Fruit fly (Drosophila melanogaster) whole organism, embryonic: ENCODE measurements around the gene mRpL17.
A peak's percentile ranks its signal among the peaks of the same experiment; 100 is the strongest.

Experiments
- Abd-B ChIP-seq: fragments of 200-800 bp; sonication (Bioruptor generic); optimal IDR thresholded peaks from 2 replicates; lab custom pipeline; 2018; ENCODE audit warnings: missing biosample characterization, mild to moderate bottlenecking, missing genetic modification characterization, moderate library complexity
- B-H1 ChIP-seq: fragments of 200-800 bp; sonication (Bioruptor generic); IDR thresholded peaks from 3 replicates; pipeline ENCODE4 v1.3.6; 2022; ENCODE audit warnings: missing biosample characterization, missing genetic modification characterization
- CG10267 ChIP-seq: fragments of 200-800 bp; sonication (Bioruptor generic); optimal IDR thresholded peaks from 2 replicates; lab custom pipeline; 2018; ENCODE audit warnings: missing biosample characterization, mild to moderate bottlenecking, missing genetic modification characterization, moderate library complexity
- CG10979 ChIP-seq: fragments of 200-800 bp; sonication (Bioruptor generic); optimal IDR thresholded peaks from 2 replicates; lab custom pipeline; 2018; ENCODE audit warnings: missing biosample characterization, mild to moderate bottlenecking, missing genetic modification characterization, moderate library complexity
- CG11093 ChIP-seq: fragments of 200-800 bp; sonication (Bioruptor generic); IDR thresholded peaks from 3 replicates; pipeline ENCODE4 v1.3.6; 2022; ENCODE audit warnings: missing biosample characterization, missing genetic modification characterization
- CG11247 ChIP-seq: fragments of 200-800 bp; sonication (Bioruptor generic); IDR thresholded peaks from 2 replicates; pipeline ENCODE4 v1.3.6; 2022; ENCODE audit warnings: missing biosample characterization, missing genetic modification characterization
- CG11723 ChIP-seq: fragments of 200-800 bp; sonication (Bioruptor generic); optimal IDR thresholded peaks from 2 replicates; lab custom pipeline; 2017; ENCODE audit warnings: missing biosample characterization, mild to moderate bottlenecking, missing genetic modification characterization
- CG12155 ChIP-seq: fragments of 200-800 bp; sonication (Bioruptor generic); optimal IDR thresholded peaks from 3 replicates; lab custom pipeline; 2016; ENCODE audit warnings: missing biosample characterization, missing genetic modification characterization
- CG1233 ChIP-seq: fragments of 200-800 bp; sonication (Bioruptor generic); optimal IDR thresholded peaks from 4 replicates; lab custom pipeline; 2018; ENCODE audit warnings: missing biosample characterization, mild to moderate bottlenecking, missing genetic modification characterization
- CG14014 ChIP-seq: fragments of 200-800 bp; sonication (Bioruptor generic); IDR thresholded peaks from 2 replicates; pipeline ENCODE4 v1.3.6; 2022; ENCODE audit warnings: missing biosample characterization, missing genetic modification characterization
- CG15269 ChIP-seq: fragments of 200-800 bp; sonication (Bioruptor generic); optimal IDR thresholded peaks from 2 replicates; lab custom pipeline; 2018; ENCODE audit warnings: missing biosample characterization, mild to moderate bottlenecking, missing genetic modification characterization, moderate library complexity
- CG17912 ChIP-seq: fragments of 200-800 bp; sonication (Bioruptor generic); optimal IDR thresholded peaks from 2 replicates; lab custom pipeline; 2018; ENCODE audit warnings: missing biosample characterization, mild to moderate bottlenecking, missing genetic modification characterization
- CG18599 ChIP-seq: fragments of 200-800 bp; sonication (Bioruptor generic); optimal IDR thresholded peaks from 3 replicates; lab custom pipeline; 2017; ENCODE audit warnings: missing biosample characterization, missing genetic modification characterization, mild to moderate bottlenecking, moderate library complexity, missing genetic modification reagents
- CG3995 ChIP-seq: fragments of 200-800 bp; sonication (Bioruptor generic); optimal IDR thresholded peaks from 3 replicates; lab custom pipeline; 2016; ENCODE audit warnings: missing biosample characterization, missing genetic modification characterization
- CG4404 ChIP-seq: fragments of 200-800 bp; sonication (Bioruptor generic); IDR thresholded peaks from 2 replicates; pipeline ENCODE4 v1.3.6; 2022; ENCODE audit warnings: missing biosample characterization, missing genetic modification characterization
- CG4424 ChIP-seq: fragments of 200-800 bp; sonication (Bioruptor generic); optimal IDR thresholded peaks from 3 replicates; lab custom pipeline; 2016; ENCODE audit warnings: missing biosample characterization, missing genetic modification characterization
- CG4854 ChIP-seq: fragments of 200-800 bp; sonication (Bioruptor generic); optimal IDR thresholded peaks from 2 replicates; lab custom pipeline; 2016; ENCODE audit warnings: missing biosample characterization, missing genetic modification characterization, inconsistent platforms
- CG5180 ChIP-seq: fragments of 200-800 bp; sonication (Bioruptor generic); optimal IDR thresholded peaks from 3 replicates; lab custom pipeline; 2017; ENCODE audit warnings: missing biosample characterization, missing genetic modification characterization, mild to moderate bottlenecking, moderate library complexity, missing genetic modification reagents
- CG6791 ChIP-seq: fragments of 200-800 bp; sonication (Bioruptor generic); IDR thresholded peaks from 3 replicates; pipeline ENCODE4 v1.3.6; 2022; ENCODE audit warnings: missing biosample characterization, missing genetic modification characterization; ENCODE audit not compliant: partially characterized antibody
- CG7357 ChIP-seq: fragments of 200-800 bp; sonication (Bioruptor generic); IDR thresholded peaks from 3 replicates; pipeline ENCODE4 v1.3.6; 2022; ENCODE audit warnings: missing biosample characterization, missing genetic modification characterization
- CG7786 ChIP-seq: fragments of 200-800 bp; sonication (Bioruptor generic); optimal IDR thresholded peaks from 2 replicates; lab custom pipeline; 2016; ENCODE audit warnings: missing biosample characterization, missing genetic modification characterization
- CG9727 ChIP-seq: fragments of 200-800 bp; sonication (Bioruptor generic); optimal IDR thresholded peaks from 3 replicates; lab custom pipeline; 2017; ENCODE audit warnings: missing biosample characterization, mild to moderate bottlenecking, missing genetic modification characterization
- Eip74EF ChIP-seq, 2 experiments: fragments of 200-800 bp in 1 of 2; fragments of >200 bp in 1 of 2; sonication (Bioruptor generic) in 1 of 2; optimal IDR thresholded peaks; 2 replicates each; lab custom pipeline; 2017 to 2019; ENCODE audit warnings: missing biosample characterization in 2 of 2, missing genetic modification characterization in 2 of 2, mild to moderate bottlenecking in 1 of 2, moderate library complexity in 1 of 2
- Fer3 ChIP-seq: fragments of 200-800 bp; sonication (Bioruptor generic); optimal IDR thresholded peaks from 2 replicates; lab custom pipeline; 2018; ENCODE audit warnings: missing biosample characterization, mild to moderate bottlenecking, missing genetic modification characterization, moderate library complexity
- HLH3B ChIP-seq: fragments of 200-800 bp; sonication (Bioruptor generic); IDR thresholded peaks from 2 replicates; pipeline ENCODE4 v1.3.6; 2022; ENCODE audit warnings: missing biosample characterization, missing genetic modification characterization
- HLH4C ChIP-seq: fragments of 200-800 bp; sonication (Bioruptor generic); IDR thresholded peaks from 3 replicates; pipeline ENCODE4 v1.3.6; 2022; ENCODE audit warnings: missing biosample characterization, missing genetic modification characterization; ENCODE audit not compliant: partially characterized antibody
- Hmx ChIP-seq: fragments of 200-800 bp; sonication (Bioruptor generic); optimal IDR thresholded peaks from 2 replicates; lab custom pipeline; 2016; ENCODE audit warnings: missing biosample characterization, missing genetic modification characterization
- Med ChIP-seq: fragments of 200-800 bp; sonication (Bioruptor generic); peaks from one replicate; lab custom pipeline; 2016; ENCODE audit warnings: missing biosample characterization, missing genetic modification characterization, mild to moderate bottlenecking, inconsistent platforms, moderate library complexity
- Scr ChIP-seq: fragments of 200-800 bp; sonication (Bioruptor generic); IDR thresholded peaks from 2 replicates; pipeline ENCODE4 v1.3.6; 2022; ENCODE audit warnings: missing biosample characterization, missing genetic modification characterization; ENCODE audit not compliant: partially characterized antibody
- Sin3A ChIP-seq: fragments of >200 bp; optimal IDR thresholded peaks from 2 replicates; lab custom pipeline; 2018
- grau ChIP-seq: fragments of 200-800 bp; optimal IDR thresholded peaks from 3 replicates; lab custom pipeline; 2019; ENCODE audit warnings: missing biosample characterization, mild to moderate bottlenecking, missing genetic modification characterization, moderate library complexity
- gsb-n ChIP-seq: fragments of 200-800 bp; sonication (Bioruptor generic); optimal IDR thresholded peaks from 3 replicates; lab custom pipeline; 2018; ENCODE audit warnings: missing biosample characterization, mild to moderate bottlenecking, missing genetic modification characterization
- hbn ChIP-seq: fragments of 200-800 bp; sonication (Bioruptor generic); IDR thresholded peaks from 2 replicates; pipeline ENCODE4 v1.3.6; 2022; ENCODE audit warnings: missing biosample characterization, missing genetic modification characterization; ENCODE audit not compliant: partially characterized antibody
- her ChIP-seq: fragments of 200-800 bp; sonication (Bioruptor generic); optimal IDR thresholded peaks from 2 replicates; lab custom pipeline; 2016; ENCODE audit warnings: missing biosample characterization, missing genetic modification characterization
- hth ChIP-seq: fragments of >200 bp; optimal IDR thresholded peaks from 2 replicates; lab custom pipeline; 2017; ENCODE audit warnings: inconsistent platforms
- maf-S ChIP-seq: fragments of 200-800 bp; sonication (Bioruptor generic); optimal IDR thresholded peaks from 2 replicates; lab custom pipeline; 2016; ENCODE audit warnings: missing biosample characterization, missing genetic modification characterization
- nerfin-2 ChIP-seq: fragments of 200-800 bp; sonication (Bioruptor generic); IDR thresholded peaks from 2 replicates; pipeline ENCODE4 v1.3.6; 2022; ENCODE audit warnings: missing biosample characterization, missing genetic modification characterization; ENCODE audit not compliant: partially characterized antibody
- ro ChIP-seq: fragments of 200-800 bp; sonication (Bioruptor generic); IDR thresholded peaks from 2 replicates; pipeline ENCODE4 v1.3.6; 2022; ENCODE audit warnings: missing biosample characterization, missing genetic modification characterization
- shn ChIP-seq: fragments of 200-800 bp; sonication (Bioruptor generic); optimal IDR thresholded peaks from 3 replicates; lab custom pipeline; 2016; ENCODE audit warnings: missing biosample characterization, missing genetic modification characterization
- so ChIP-seq: fragments of 200-800 bp; sonication (Bioruptor generic); IDR thresholded peaks from 3 replicates; pipeline ENCODE4 v1.3.6; 2022; ENCODE audit warnings: missing biosample characterization, missing genetic modification characterization
- sob ChIP-seq: fragments of 200-800 bp; sonication (Bioruptor generic); IDR thresholded peaks from 2 replicates; pipeline ENCODE4 v1.3.6; 2022; ENCODE audit warnings: missing biosample characterization, missing genetic modification characterization
- tgo ChIP-seq: fragments of 200-800 bp; sonication (Bioruptor generic); IDR thresholded peaks from 3 replicates; pipeline ENCODE4 v1.3.6; 2022; ENCODE audit warnings: missing biosample characterization, missing genetic modification characterization
- toy ChIP-seq: fragments of 200-800 bp; sonication (Bioruptor generic); IDR thresholded peaks from 2 replicates; pipeline ENCODE4 v1.3.6; 2022; ENCODE audit warnings: missing biosample characterization, missing genetic modification characterization
- vfl ChIP-seq: fragments of 200-800 bp; sonication (Bioruptor generic); optimal IDR thresholded peaks from 2 replicates; lab custom pipeline; 2016; ENCODE audit warnings: missing biosample characterization, missing genetic modification characterization
- wdn ChIP-seq: fragments of 200-800 bp; sonication (Bioruptor generic); IDR thresholded peaks from 2 replicates; pipeline ENCODE4 v1.3.6; 2022; ENCODE audit warnings: missing biosample characterization, missing genetic modification characterization
- wek ChIP-seq: fragments of 200-800 bp; sonication (Bioruptor generic); optimal IDR thresholded peaks from 3 replicates; lab custom pipeline; 2018; ENCODE audit warnings: missing biosample characterization, mild to moderate bottlenecking, missing genetic modification characterization, moderate library complexity
- zen ChIP-seq: fragments of 200-800 bp; sonication (Bioruptor generic); optimal IDR thresholded peaks from 3 replicates; lab custom pipeline; 2018; ENCODE audit warnings: missing biosample characterization, mild to moderate bottlenecking, missing genetic modification characterization, moderate library complexity
- zen2 ChIP-seq: fragments of 200-800 bp; sonication (Bioruptor generic); IDR thresholded peaks from 3 replicates; pipeline ENCODE4 v1.3.6; 2022; ENCODE audit warnings: missing biosample characterization, missing genetic modification characterization; ENCODE audit not compliant: partially characterized antibody

The mRpL17 gene

DNA sequence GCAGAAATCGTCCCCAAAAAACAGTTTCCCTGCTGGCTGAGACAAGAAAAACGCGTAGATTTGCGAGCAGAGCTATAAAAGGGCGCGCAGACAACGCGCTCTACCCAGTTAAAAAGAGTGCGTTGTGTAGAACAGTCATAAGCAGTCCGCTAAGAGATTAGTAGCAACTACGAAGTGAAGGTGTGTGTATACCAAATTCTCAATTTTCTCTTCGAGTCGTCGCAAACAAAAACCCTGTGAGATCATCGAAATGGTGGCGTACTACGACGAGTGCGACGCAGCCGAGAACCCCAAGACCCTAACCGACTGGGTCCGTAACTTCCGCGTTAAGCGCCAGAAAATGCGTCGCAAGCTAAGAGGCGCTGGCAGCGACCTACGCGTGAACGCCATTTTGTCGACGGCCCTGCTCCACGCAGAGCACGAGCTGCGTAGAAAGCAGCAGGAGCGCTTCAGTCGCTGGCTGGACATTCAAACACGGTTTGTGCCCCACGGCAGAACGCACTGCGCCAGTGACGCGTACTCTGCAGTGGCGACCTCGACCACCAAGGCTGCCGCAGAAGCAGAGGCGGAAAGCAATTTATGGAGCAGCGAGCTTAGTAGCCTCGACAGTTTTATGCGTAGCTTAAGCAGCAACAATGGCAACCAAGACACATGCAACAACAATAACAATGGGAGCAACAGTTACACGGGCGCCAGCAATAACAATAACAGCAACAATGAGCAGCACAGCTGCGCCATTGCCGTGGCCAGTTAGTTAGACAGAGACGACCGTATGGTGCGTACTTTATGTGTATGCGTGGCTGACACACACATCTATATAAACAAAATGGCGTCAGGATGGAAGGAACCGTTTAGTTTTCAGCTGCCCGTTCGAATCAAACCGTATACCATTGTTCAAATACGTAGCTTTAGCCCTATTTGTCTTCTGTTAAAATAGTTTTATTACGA is 40.3 kb upstream of the mRpL17 start (continued):
- TF ChIP-seq Med, result peak; percentile 85
- peak; percentile 56 for TF ChIP-seq CG9727 (GFP tag; lab: Kevin White, UChicago)
- no peak for TF ChIP-seq Fer3 (tag; lab: Kevin White, UChicago)
- no peak for TF ChIP-seq ro
- no peak for TF ChIP-seq CG17912 (GFP tag; lab: Kevin White, UChicago)
- peak; percentile 51; the same call in 1 of the 2 replicates for TF ChIP-seq CG11247 (GFP tag; lab: Robert Waterston, UW)
- TF ChIP-seq CG15269 (tag; lab: Kevin White, UChicago), result no peak
- no peak for TF ChIP-seq sob (GFP tag; lab: Robert Waterston, UW)
- TF ChIP-seq so, result peak; percentile 17; the same call in 1 of the 3 replicates
- no peak for TF ChIP-seq CG7786
- TF ChIP-seq CG3995, result no peak
- peak; percentile 54; the same call in 2 of the 3 replicates for TF ChIP-seq CG6791 (GFP tag; lab: Robert Waterston, UW)
- TF ChIP-seq Sin3A, result no peak
- no peak for TF ChIP-seq CG11093
- no peak for TF ChIP-seq wek (GFP tag; lab: Kevin White, UChicago)
- no peak for TF ChIP-seq CG10267 (tag; lab: Kevin White, UChicago)
- no peak for TF ChIP-seq hbn (GFP tag; lab: Robert Waterston, UW)
- peak in 1 of 2 experiments; percentile 81 for TF ChIP-seq Eip74EF (GFP tag; optimal IDR thresholded peaks at IDR 0.05; lab: Kevin White, UChicago)
- no peak for TF ChIP-seq CG1233 (GFP tag; lab: Kevin White, UChicago)
- TF ChIP-seq HLH3B, result peak; percentile 11; the same call in 1 of the 2 replicates
- peak; percentile 46; the same call in 1 of the 3 replicates for TF ChIP-seq B-H1
- TF ChIP-seq CG10979 (tag; lab: Kevin White, UChicago), result no peak
- 0 out of 2 replicates have a peak, but pooled peaks have one; percentile 29 for TF ChIP-seq nerfin-2 (GFP tag; lab: Robert Waterston, UW)
- no peak for TF ChIP-seq CG12155
- TF ChIP-seq CG11723 (GFP tag; lab: Kevin White, UChicago), result no peak
- no peak for TF ChIP-seq Hmx
- no peak for TF ChIP-seq vfl
- no peak for TF ChIP-seq wdn (GFP tag; lab: Robert Waterston, UW)
- no peak for TF ChIP-seq tgo
- no peak for TF ChIP-seq CG7357 (GFP tag; lab: Robert Waterston, UW)
- TF ChIP-seq zen (tag; lab: Kevin White, UChicago), result no peak
- TF ChIP-seq zen2 (GFP tag; lab: Robert Waterston, UW), result no peak
- TF ChIP-seq toy (GFP tag; lab: Robert Waterston, UW), result no peak
- TF ChIP-seq CG5180, result no peak
- TF ChIP-seq CG18599 (GFP tag; lab: Kevin White, UChicago), result peak; percentile 28
- no peak for TF ChIP-seq maf-S (GFP tag; lab: Kevin White, UChicago)
- no peak for TF ChIP-seq shn (GFP tag; lab: Kevin White, UChicago)
- TF ChIP-seq gsb-n, result no peak
- TF ChIP-seq grau (tag; lab: Kevin White, UChicago), result no peak
- peak; percentile 32; the same call in 1 of the 2 replicates for TF ChIP-seq CG14014 (GFP tag; lab: Robert Waterston, UW)
- no peak for TF ChIP-seq Abd-B
- no peak for TF ChIP-seq CG4854
- TF ChIP-seq her (GFP tag; lab: Kevin White, UChicago), result peak; percentile 60
- TF ChIP-seq CG4424 (GFP tag; lab: Kevin White, UChicago), result no peak
- peak; percentile 43; the same call in 1 of the 3 replicates for TF ChIP-seq HLH4C (GFP tag; lab: Robert Waterston, UW)
- TF ChIP-seq Scr (GFP tag; lab: Robert Waterston, UW), result no peak; the same call in 1 of the 2 replicates
- TF ChIP-seq hth (lab: Kevin White, UChicago), result no peak
- TF ChIP-seq CG4404 (GFP tag; lab: Robert Waterston, UW), result no peak
